Worm (Caenorhabditis elegans) whole organism, midembryonic: ENCODE data around the gene spin-3.

ENCODE experiments used
- flt-1 ChIP-seq: fragments of 200-800 bp; sonication (Bioruptor generic); IDR thresholded peaks from 2 replicates; pipeline ENCODE4 v1.3.6; 2022; ENCODE audit warnings: missing genetic modification characterization, missing compliant biosample characterization
- klf-2 ChIP-seq: fragments of 200-800 bp; sonication (Bioruptor generic); conservative IDR thresholded peaks from 2 replicates; pipeline ENCODE4 v1.3.6; 2022; ENCODE audit warnings: missing genetic modification reagents, missing genetic modification characterization, missing compliant biosample characterization
- med-1 ChIP-seq: sonication (generic microtip); optimal IDR thresholded peaks from 2 replicates; lab custom pipeline; 2017; ENCODE audit warnings: missing genetic modification characterization, mild to moderate bottlenecking, missing compliant biosample characterization, antibody characterized with exemption, missing genetic modification reagents; ENCODE audit not compliant: insufficient read depth
- ref-1 ChIP-seq: fragments of 200-800 bp; sonication (Bioruptor generic); conservative IDR thresholded peaks from 2 replicates; pipeline ENCODE4 v1.3.6; 2022; ENCODE audit warnings: missing genetic modification reagents, missing genetic modification characterization, missing compliant biosample characterization
- tab-1 ChIP-seq: fragments of 200-800 bp; sonication (Bioruptor generic); IDR thresholded peaks from 2 replicates; pipeline ENCODE4 v1.3.6; 2022; ENCODE audit warnings: missing genetic modification characterization, missing compliant biosample characterization
- ztf-23 ChIP-seq: fragments of 200-800 bp; sonication (Bioruptor generic); IDR thresholded peaks from 2 replicates; pipeline ENCODE4 v1.3.6; 2022; ENCODE audit warnings: missing genetic modification reagents, missing genetic modification characterization, missing compliant biosample characterization
- ztf-29 ChIP-seq: fragments of 200-800 bp; sonication (Bioruptor generic); IDR thresholded peaks from 2 replicates; pipeline ENCODE4 v1.3.6; 2022; ENCODE audit warnings: missing genetic modification reagents, missing genetic modification characterization, missing compliant biosample characterization

ce11 chrX:13129949-13130348, at the start of gene spin-3:
- TF ChIP-seq med-1 (GFP tag; lab: Kevin White, UChicago) (no peak), flt-1 (GFP tag; lab: Robert Waterston, UW) (no peak), ztf-29 (no peak), tab-1 (GFP tag; lab: Robert Waterston, UW) (no peak), ztf-23 (GFP tag; lab: Robert Waterston, UW) (no peak), ref-1 (no peak), klf-2 (GFP tag; lab: Robert Waterston, UW) (no peak)
